Fruit fly (Drosophila melanogaster): Measurements from ENCODE around the gene IM33.

DNA sequence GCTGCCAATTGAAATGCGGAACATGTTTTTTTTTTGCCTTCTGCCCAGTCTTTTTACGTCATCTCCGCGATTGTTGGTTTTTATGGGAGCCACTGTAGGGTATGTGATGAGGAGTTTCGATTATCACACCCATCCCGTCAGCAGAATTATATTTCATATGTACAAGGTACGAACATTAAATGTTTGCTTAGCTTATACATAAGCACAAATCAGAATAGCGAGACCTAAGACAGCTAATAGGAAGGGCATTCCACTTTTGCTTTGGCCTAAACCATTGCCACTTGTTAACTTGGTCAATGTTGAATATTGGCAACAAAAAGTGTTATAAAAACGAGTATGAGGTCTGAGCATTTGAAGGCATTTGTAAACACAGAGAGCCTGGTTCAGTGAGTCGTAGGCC lies 6.8 kb upstream of the IM33 start, which contains the start of gene CG2816:
- TF ChIP-seq OdsH (GFP tag; optimal IDR thresholded peaks at IDR 0.05), result peak; percentile 86
- no peak for TF ChIP-seq CG3032 (tag; optimal IDR thresholded peaks at IDR 0.05)
- TF ChIP-seq CG6276 (GFP tag; optimal IDR thresholded peaks at IDR 0.05), result peak; percentile 90
- peak; percentile 97 for TF ChIP-seq eg (GFP tag; IDR thresholded peaks at IDR 0.05)
- peak; percentile 82 for TF ChIP-seq Smox (GFP tag; optimal IDR thresholded peaks at IDR 0.05)
- peak; percentile 92 for TF ChIP-seq Hr39 (GFP tag; optimal IDR thresholded peaks at IDR 0.05)
- TF ChIP-seq acj6 (GFP tag; optimal IDR thresholded peaks at IDR 0.05), result peak; percentile 84
- peak; percentile 80 for TF ChIP-seq CG7368 (GFP tag; optimal IDR thresholded peaks at IDR 0.05)
- no peak for TF ChIP-seq Ets96B (tag; optimal IDR thresholded peaks at IDR 0.05)
- peak; percentile 28 for TF ChIP-seq CG8319 (GFP tag; optimal IDR thresholded peaks at IDR 0.05)
- peak; percentile 72 for TF ChIP-seq Eip75B (GFP tag; optimal IDR thresholded peaks at IDR 0.05)
